Worm (Caenorhabditis elegans) whole organism, mixed stage, embryonic: ENCODE measurements around the gene sup-1.

Source experiments
- elt-1 ChIP-seq: sonication (generic microtip); optimal IDR thresholded peaks from 2 replicates; lab custom pipeline; 2017; ENCODE audit warnings: missing genetic modification characterization, mild to moderate bottlenecking, missing compliant biosample characterization, antibody characterized with exemption, moderate library complexity, borderline replicate concordance; ENCODE audit not compliant: insufficient read depth
- mep-1 ChIP-seq: fragments of 150-350 bp; optimal IDR thresholded peaks from 2 replicates; lab custom pipeline; 2017; ENCODE audit warnings: missing biosample characterization, missing genetic modification reagents, missing genetic modification characterization, inconsistent platforms
- mls-2 ChIP-seq: sonication (generic microtip); optimal IDR thresholded peaks from 2 replicates; lab custom pipeline; 2016; ENCODE audit warnings: mild to moderate bottlenecking, missing genetic modification characterization, moderate library complexity, missing compliant biosample characterization
- nhr-237 ChIP-seq: fragments of 150-350 bp; optimal IDR thresholded peaks from 2 replicates; lab custom pipeline; 2014; ENCODE audit warnings: missing biosample characterization, missing genetic modification characterization
- nhr-28 ChIP-seq: fragments of 150-350 bp; optimal IDR thresholded peaks from 2 replicates; lab custom pipeline; 2014; ENCODE audit warnings: missing biosample characterization, missing genetic modification characterization
- nhr-76 ChIP-seq: sonication (generic microtip); optimal IDR thresholded peaks from 2 replicates; lab custom pipeline; 2017; ENCODE audit warnings: missing biosample characterization, missing genetic modification characterization
- snpc-4 ChIP-seq: fragments of 150-350 bp; optimal IDR thresholded peaks from 2 replicates; lab custom pipeline; 2014; ENCODE audit warnings: missing biosample characterization, missing genetic modification characterization
- unc-39 ChIP-seq: fragments of 150-350 bp; optimal IDR thresholded peaks from 2 replicates; lab custom pipeline; 2014; ENCODE audit warnings: missing biosample characterization, missing genetic modification characterization
- unc-62 ChIP-seq: fragments of 150-350 bp; optimal IDR thresholded peaks from 2 replicates; lab custom pipeline; 2014; ENCODE audit warnings: missing biosample characterization, missing genetic modification reagents, missing genetic modification characterization
- ztf-11 ChIP-seq: fragments of 150-350 bp; optimal IDR thresholded peaks from 2 replicates; lab custom pipeline; 2014; ENCODE audit warnings: missing biosample characterization, missing genetic modification characterization

DNA sequence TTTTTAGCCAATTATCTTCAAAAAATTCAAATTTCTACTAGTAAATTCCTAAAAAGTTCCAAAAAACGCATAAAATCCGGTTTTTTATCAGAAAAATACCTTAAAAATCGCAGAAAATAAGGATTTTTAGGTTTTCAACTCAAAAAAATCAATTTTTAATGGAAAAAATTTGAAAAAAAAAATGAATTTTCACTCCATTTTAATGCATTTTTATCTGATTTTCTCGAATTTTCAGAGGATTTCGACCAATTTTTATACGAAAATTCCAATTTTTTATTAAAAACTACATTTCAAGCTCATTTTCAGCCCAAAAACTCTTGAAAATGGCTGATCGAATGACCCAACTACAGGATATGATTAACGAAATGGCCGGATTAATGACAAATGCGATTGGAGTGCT, 39.9 kb upstream of the sup-1 start, which contains the start of gene mdt-21:
- TF ChIP-seq unc-39 (tag; lab: Kevin White, UChicago), result no peak
- no peak for TF ChIP-seq mls-2 (tag; lab: Kevin White, UChicago)
- no peak for TF ChIP-seq ztf-11
- TF ChIP-seq unc-62 (GFP tag; lab: Kevin White, UChicago), result no peak
- TF ChIP-seq elt-1 (tag; lab: Kevin White, UChicago), result no peak
- no peak for TF ChIP-seq snpc-4 (tag; lab: Kevin White, UChicago)
- no peak for TF ChIP-seq nhr-28 (tag; lab: Kevin White, UChicago)
- no peak for TF ChIP-seq nhr-76 (tag; lab: Kevin White, UChicago)
- TF ChIP-seq nhr-237 (tag; lab: Kevin White, UChicago), result no peak
- TF ChIP-seq mep-1 (tag; lab: Kevin White, UChicago), result no peak
